Worm (Caenorhabditis elegans) whole organism, L3 larva: Measurements from ENCODE around the gene ugt-65.

Source experiments
- egl-27 ChIP-seq: sonication (generic microtip); optimal IDR thresholded peaks from 4 replicates; lab custom pipeline; 2017; ENCODE audit warnings: missing biosample characterization, missing genetic modification reagents, missing genetic modification characterization
- fkh-10 ChIP-seq: sonication (generic microtip); optimal IDR thresholded peaks from 2 replicates; lab custom pipeline; 2017; ENCODE audit warnings: missing biosample characterization, missing genetic modification reagents, missing genetic modification characterization
- nfya-1 ChIP-seq: sonication (generic microtip); optimal IDR thresholded peaks from 2 replicates; lab custom pipeline; 2017; ENCODE audit warnings: missing genetic modification characterization, mild to moderate bottlenecking, missing compliant biosample characterization, antibody characterized with exemption, moderate library complexity; ENCODE audit not compliant: insufficient read depth
- nhr-12 ChIP-seq: fragments of 150-350 bp; optimal IDR thresholded peaks from 2 replicates; lab custom pipeline; 2014; ENCODE audit warnings: missing biosample characterization, missing genetic modification characterization
- nhr-25 ChIP-seq: sonication (generic microtip); optimal IDR thresholded peaks from 2 replicates; lab custom pipeline; 2017; ENCODE audit warnings: missing biosample characterization, missing genetic modification characterization
- snpc-4 ChIP-seq: fragments of 150-350 bp; optimal IDR thresholded peaks from 2 replicates; lab custom pipeline; 2014; ENCODE audit warnings: missing biosample characterization, missing genetic modification characterization
- zag-1 ChIP-seq: fragments of 150-350 bp; optimal IDR thresholded peaks from 2 replicates; lab custom pipeline; 2014; ENCODE audit warnings: missing biosample characterization, missing genetic modification characterization

DNA sequence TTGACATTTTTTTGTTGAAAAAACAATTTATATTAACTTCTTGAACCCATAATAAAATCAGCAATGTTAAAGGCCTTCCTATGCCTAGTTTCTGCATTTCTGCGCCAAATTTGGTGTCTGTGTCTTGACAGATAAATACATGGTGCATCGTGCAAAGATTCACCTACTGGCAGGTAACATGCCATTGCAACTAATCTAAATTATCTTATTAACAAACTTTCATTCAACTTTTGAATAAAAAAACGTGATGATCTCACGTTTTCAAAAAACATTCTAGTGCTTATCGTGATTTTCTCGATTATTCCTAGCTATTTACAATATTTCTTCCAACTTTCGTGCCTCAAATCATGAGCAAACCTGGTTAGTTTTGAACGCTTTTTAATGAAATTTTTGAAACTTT lies 36.1 kb downstream of the ugt-65 start, which contains the start of gene C25G4.7:
- no peak for TF ChIP-seq zag-1 (tag; lab: Kevin White, UChicago)
- TF ChIP-seq egl-27 (tag; lab: Kevin White, UChicago), result no peak
- TF ChIP-seq nfya-1 (tag; lab: Kevin White, UChicago), result no peak
- no peak for TF ChIP-seq nhr-12 (tag; lab: Kevin White, UChicago)
- TF ChIP-seq nhr-25, result no peak
- TF ChIP-seq fkh-10, result no peak
- no peak for TF ChIP-seq snpc-4 (tag; lab: Kevin White, UChicago)
